Fruit fly (Drosophila melanogaster) S2 (cell line): Measurements from ENCODE around the gene Mst84Dc.

Experiments used
- CG8478 ChIP-seq: fragments of >200 bp; optimal IDR thresholded peaks from 2 replicates; lab custom pipeline; 2018
- CTCF ChIP-seq, 2 experiments: fragments of >200 bp; optimal IDR thresholded peaks; 2 replicates each; lab custom pipeline; 2018

- TF ChIP-seq CG8478 (no peak), CTCF (optimal IDR thresholded peaks at IDR 0.05; lab: Kevin White, UChicago) (no peak)
Measured at dm6 chr3R:7365527-7365926, 1.1 kb upstream of the Mst84Dc start, which contains the start of the genes Mst84Db and Mst84Da.
